Fruit fly (Drosophila melanogaster) whole organism, embryonic: ENCODE results near the gene JMJD5.
A peak's percentile ranks its signal among the peaks of the same experiment; 100 is the strongest.

Source experiments
- Blimp-1 ChIP-seq: fragments of 200-800 bp; sonication (Bioruptor generic); optimal IDR thresholded peaks from 3 replicates; lab custom pipeline; 2018; ENCODE audit warnings: missing biosample characterization, missing genetic modification characterization, mild to moderate bottlenecking, moderate library complexity, missing genetic modification reagents
- CG11093 ChIP-seq: fragments of 200-800 bp; sonication (Bioruptor generic); IDR thresholded peaks from 3 replicates; pipeline ENCODE4 v1.3.6; 2022; ENCODE audit warnings: missing biosample characterization, missing genetic modification characterization
- CG12769 ChIP-seq: fragments of 200-800 bp; sonication (Bioruptor generic); optimal IDR thresholded peaks from 2 replicates; lab custom pipeline; 2019; ENCODE audit warnings: missing biosample characterization, mild to moderate bottlenecking, missing genetic modification characterization, moderate library complexity
- CG14050 ChIP-seq: fragments of 200-800 bp; sonication (Bioruptor generic); IDR thresholded peaks from 3 replicates; pipeline ENCODE4 v1.3.6; 2022; ENCODE audit warnings: missing biosample characterization, missing genetic modification characterization
- CG14710 ChIP-seq: fragments of 200-800 bp; sonication (Bioruptor generic); optimal IDR thresholded peaks from 3 replicates; lab custom pipeline; 2019; ENCODE audit warnings: missing biosample characterization, mild to moderate bottlenecking, missing genetic modification characterization, moderate library complexity
- CG17385 ChIP-seq: fragments of 200-800 bp; sonication (Bioruptor generic); optimal IDR thresholded peaks from 3 replicates; lab custom pipeline; 2018; ENCODE audit warnings: missing biosample characterization, mild to moderate bottlenecking, missing genetic modification characterization
- CG18262 ChIP-seq: fragments of 200-800 bp; optimal IDR thresholded peaks from 3 replicates; lab custom pipeline; 2019; ENCODE audit warnings: missing biosample characterization, mild to moderate bottlenecking, missing genetic modification characterization, moderate library complexity
- CG18476 ChIP-seq: fragments of 200-800 bp; sonication (Bioruptor generic); optimal IDR thresholded peaks from 2 replicates; lab custom pipeline; 2016; ENCODE audit warnings: missing biosample characterization, mild to moderate bottlenecking, missing genetic modification characterization
- CG2199 ChIP-seq: fragments of 200-800 bp; sonication (Bioruptor generic); IDR thresholded peaks from 3 replicates; pipeline ENCODE4 v1.3.6; 2022; ENCODE audit warnings: missing biosample characterization, missing genetic modification characterization
- CG2712 ChIP-seq: fragments of 200-800 bp; optimal IDR thresholded peaks from 3 replicates; lab custom pipeline; 2019; ENCODE audit warnings: missing biosample characterization, mild to moderate bottlenecking, missing genetic modification characterization, moderate library complexity
- CG3163 ChIP-seq: fragments of 200-800 bp; sonication (Bioruptor generic); optimal IDR thresholded peaks from 3 replicates; lab custom pipeline; 2016; ENCODE audit warnings: missing biosample characterization, missing genetic modification characterization
- CG33213 ChIP-seq: fragments of 200-800 bp; sonication (Bioruptor generic); optimal IDR thresholded peaks from 3 replicates; lab custom pipeline; 2016; ENCODE audit warnings: missing biosample characterization, missing genetic modification characterization
- CG34422 ChIP-seq: fragments of 200-800 bp; sonication (Bioruptor generic); IDR thresholded peaks from 3 replicates; pipeline ENCODE4 v1.3.6; 2022; ENCODE audit warnings: missing biosample characterization, missing genetic modification characterization
- CG42726 ChIP-seq: fragments of 200-800 bp; sonication (Bioruptor generic); IDR thresholded peaks from 2 replicates; pipeline ENCODE4 v1.3.6; 2022; ENCODE audit warnings: missing biosample characterization, missing genetic modification characterization; ENCODE audit not compliant: partially characterized antibody
- CG4424 ChIP-seq: fragments of 200-800 bp; sonication (Bioruptor generic); optimal IDR thresholded peaks from 3 replicates; lab custom pipeline; 2016; ENCODE audit warnings: missing biosample characterization, missing genetic modification characterization
- CG5245 ChIP-seq: fragments of 200-800 bp; sonication (Bioruptor generic); optimal IDR thresholded peaks from 3 replicates; lab custom pipeline; 2016; ENCODE audit warnings: missing biosample characterization, missing genetic modification characterization
- CG6175 ChIP-seq: fragments of 200-800 bp; sonication (Bioruptor generic); IDR thresholded peaks from 3 replicates; pipeline ENCODE4 v1.3.6; 2022; ENCODE audit warnings: missing biosample characterization, missing genetic modification characterization
- CG6689 ChIP-seq: fragments of 200-800 bp; sonication (Bioruptor generic); IDR thresholded peaks from 2 replicates; pipeline ENCODE4 v1.3.6; 2022; ENCODE audit warnings: missing biosample characterization, missing genetic modification characterization
- CG6854 ChIP-seq: fragments of 200-800 bp; sonication (Bioruptor generic); optimal IDR thresholded peaks from 3 replicates; lab custom pipeline; 2017; ENCODE audit warnings: missing biosample characterization, mild to moderate bottlenecking, missing genetic modification characterization
- CG7745 ChIP-seq: fragments of 200-800 bp; sonication (Bioruptor generic); optimal IDR thresholded peaks from 2 replicates; lab custom pipeline; 2018; ENCODE audit warnings: missing biosample characterization, mild to moderate bottlenecking, missing genetic modification characterization, moderate library complexity
- CG8290 ChIP-seq, 3 experiments: fragments of 200-800 bp; sonication (Bioruptor generic); optimal IDR thresholded peaks; 2 replicates each; lab custom pipeline; 2016 to 2019; ENCODE audit warnings: missing biosample characterization in 3 of 3, missing genetic modification characterization in 3 of 3, mild to moderate bottlenecking in 2 of 3, moderate library complexity in 1 of 3
- CG8478 ChIP-seq: fragments of >200 bp; optimal IDR thresholded peaks from 2 replicates; lab custom pipeline; 2018
- CG9876 ChIP-seq: fragments of 200-800 bp; sonication (Bioruptor generic); optimal IDR thresholded peaks from 2 replicates; lab custom pipeline; 2016; ENCODE audit warnings: missing biosample characterization, missing genetic modification characterization
- CTCF ChIP-seq: fragments of 200-800 bp; sonication (Bioruptor generic); optimal IDR thresholded peaks from 2 replicates; lab custom pipeline; 2017; ENCODE audit warnings: missing biosample characterization, mild to moderate bottlenecking, missing genetic modification characterization, moderate library complexity
- Lpt ChIP-seq: fragments of >200 bp; optimal IDR thresholded peaks from 2 replicates; lab custom pipeline; 2018; ENCODE audit warnings: missing biosample characterization, missing genetic modification characterization
- Opbp ChIP-seq: fragments of 200-800 bp; sonication (Bioruptor generic); IDR thresholded peaks from 3 replicates; pipeline ENCODE4 v1.3.6; 2022; ENCODE audit warnings: missing biosample characterization, missing genetic modification characterization; ENCODE audit not compliant: partially characterized antibody
- Stat92E ChIP-seq, 3 experiments: fragments of >200 bp in 2 of 3; fragments of 200-800 bp in 1 of 3; sonication (Bioruptor generic) in 1 of 3; optimal IDR thresholded peaks; 2 replicates each; lab custom pipeline; 2017 to 2019; ENCODE audit warnings: missing biosample characterization in 3 of 3, missing genetic modification characterization in 3 of 3, mild to moderate bottlenecking in 1 of 3, moderate library complexity in 1 of 3
- Taf1 ChIP-seq: fragments of 200-800 bp; sonication (Bioruptor generic); IDR thresholded peaks from 2 replicates; pipeline ENCODE4 v1.3.6; 2022; ENCODE audit warnings: missing biosample characterization, missing genetic modification characterization
- Trl ChIP-seq, 3 experiments: fragments of >200 bp in 2 of 3; fragments of 200-800 bp in 1 of 3; sonication (Bioruptor generic) in 1 of 3; optimal IDR thresholded peaks; 2 replicates in 1 of 3; 3 replicates in 2 of 3; lab custom pipeline; 2016 to 2017; ENCODE audit warnings: missing biosample characterization in 1 of 3, missing genetic modification characterization in 1 of 3
- ab ChIP-seq: fragments of 200-800 bp; sonication (Bioruptor generic); optimal IDR thresholded peaks from 2 replicates; lab custom pipeline; 2016; ENCODE audit warnings: missing biosample characterization, missing genetic modification characterization
- bbx ChIP-seq: fragments of 200-800 bp; sonication (Bioruptor generic); IDR thresholded peaks from 2 replicates; pipeline ENCODE4 v1.3.6; 2022; ENCODE audit warnings: missing biosample characterization, missing genetic modification characterization; ENCODE audit not compliant: partially characterized antibody
- dysf ChIP-seq: fragments of 200-800 bp; sonication (Bioruptor generic); IDR thresholded peaks from 3 replicates; pipeline ENCODE4 v1.3.6; 2022; ENCODE audit warnings: missing biosample characterization, missing genetic modification characterization
- eve ChIP-seq, 2 experiments: fragments of >200 bp; optimal IDR thresholded peaks; 2 replicates each; lab custom pipeline; 2017; ENCODE audit warnings: missing biosample characterization in 2 of 2, missing genetic modification characterization in 2 of 2
- fru ChIP-seq: fragments of >200 bp; optimal IDR thresholded peaks from 2 replicates; lab custom pipeline; 2017
- jigr1 ChIP-seq: fragments of 200-800 bp; sonication (Bioruptor generic); IDR thresholded peaks from 3 replicates; pipeline ENCODE4 v1.3.6; 2022; ENCODE audit warnings: missing biosample characterization, missing genetic modification characterization
- jing ChIP-seq: fragments of 200-800 bp; sonication (Bioruptor generic); optimal IDR thresholded peaks from 2 replicates; lab custom pipeline; 2018; ENCODE audit warnings: missing biosample characterization, mild to moderate bottlenecking, missing genetic modification characterization
- ken ChIP-seq: fragments of 200-800 bp; sonication (Bioruptor generic); IDR thresholded peaks from 3 replicates; pipeline ENCODE4 v1.3.6; 2022; ENCODE audit warnings: missing biosample characterization, missing genetic modification characterization
- nau ChIP-seq: fragments of 200-800 bp; sonication (Bioruptor generic); optimal IDR thresholded peaks from 3 replicates; lab custom pipeline; 2017; ENCODE audit warnings: missing biosample characterization, mild to moderate bottlenecking, missing genetic modification characterization, missing genetic modification reagents
- nmo ChIP-seq: fragments of 200-800 bp; sonication (Bioruptor generic); optimal IDR thresholded peaks from 2 replicates; lab custom pipeline; 2018; ENCODE audit warnings: missing biosample characterization, mild to moderate bottlenecking, missing genetic modification characterization, moderate library complexity
- oc ChIP-seq: fragments of 200-800 bp; sonication (Bioruptor generic); optimal IDR thresholded peaks from 2 replicates; lab custom pipeline; 2018; ENCODE audit warnings: missing biosample characterization, mild to moderate bottlenecking, missing genetic modification characterization, moderate library complexity
- pan ChIP-seq, 4 experiments: fragments of >200 bp in 3 of 4; fragments of 200-800 bp in 1 of 4; sonication (Bioruptor generic) in 1 of 4; optimal IDR thresholded peaks in 3 of 4; IDR thresholded peaks in 1 of 4; 2 replicates each; pipeline versions ENCODE4 v1.3.6 to Lab custom; 2017 to 2022; ENCODE audit warnings: missing biosample characterization in 2 of 4, missing genetic modification characterization in 2 of 4, mixed read lengths in 1 of 4
- pzg ChIP-seq: fragments of 200-800 bp; sonication (Bioruptor generic); optimal IDR thresholded peaks from 3 replicates; lab custom pipeline; 2018; ENCODE audit warnings: missing biosample characterization, mild to moderate bottlenecking, missing genetic modification characterization, moderate library complexity
- rib ChIP-seq: fragments of 200-800 bp; sonication (Bioruptor generic); IDR thresholded peaks from 2 replicates; pipeline ENCODE4 v1.3.6; 2022; ENCODE audit warnings: missing biosample characterization, missing genetic modification characterization
- ro ChIP-seq: fragments of 200-800 bp; sonication (Bioruptor generic); IDR thresholded peaks from 2 replicates; pipeline ENCODE4 v1.3.6; 2022; ENCODE audit warnings: missing biosample characterization, missing genetic modification characterization
- shn ChIP-seq: fragments of 200-800 bp; sonication (Bioruptor generic); optimal IDR thresholded peaks from 3 replicates; lab custom pipeline; 2016; ENCODE audit warnings: missing biosample characterization, missing genetic modification characterization
- slp2 ChIP-seq: fragments of 200-800 bp; sonication (Bioruptor generic); optimal IDR thresholded peaks from 2 replicates; lab custom pipeline; 2016; ENCODE audit warnings: missing biosample characterization, missing genetic modification characterization
- stwl ChIP-seq: fragments of 200-800 bp; sonication (Bioruptor generic); optimal IDR thresholded peaks from 3 replicates; lab custom pipeline; 2018; ENCODE audit warnings: missing biosample characterization, mild to moderate bottlenecking, missing genetic modification characterization, moderate library complexity
- zen2 ChIP-seq: fragments of 200-800 bp; sonication (Bioruptor generic); IDR thresholded peaks from 3 replicates; pipeline ENCODE4 v1.3.6; 2022; ENCODE audit warnings: missing biosample characterization, missing genetic modification characterization; ENCODE audit not compliant: partially characterized antibody
- zfh1 ChIP-seq: fragments of 200-800 bp; sonication (Bioruptor generic); IDR thresholded peaks from 3 replicates; pipeline ENCODE4 v1.3.6; 2022; ENCODE audit warnings: missing biosample characterization, missing genetic modification characterization

The JMJD5 gene

dm6 chr3L:837552-838187 is 3.5 kb downstream of the JMJD5 start, which contains the start of the genes CG13901 and CG13887 (continued):
- TF ChIP-seq zfh1 (peak; percentile 88), slp2 (GFP tag; lab: Kevin White, UChicago) (peak; percentile 93), dysf (GFP tag; lab: Robert Waterston, UW) (peak; percentile 90), jing (GFP tag; lab: Kevin White, UChicago) (no peak), CTCF (peak; percentile 54), CG2712 (tag; lab: Kevin White, UChicago) (peak; percentile 92), zen2 (no peak), CG17385 (GFP tag; lab: Kevin White, UChicago) (peak; percentile 82), nmo (peak; percentile 94), Opbp (GFP tag; lab: Robert Waterston, UW) (no peak), CG11093 (GFP tag; lab: Robert Waterston, UW) (peak; percentile 78), ken (GFP tag; lab: Robert Waterston, UW) (peak; percentile 87), CG42726 (GFP tag; lab: Robert Waterston, UW) (no peak), CG7745 (tag; lab: Kevin White, UChicago) (no peak), CG18262 (tag; lab: Kevin White, UChicago) (peak; percentile 88), Trl (optimal IDR thresholded peaks at IDR 0.05; lab: Kevin White, UChicago) (no peak), Trl (GFP tag; optimal IDR thresholded peaks at IDR 0.05; lab: Kevin White, UChicago) (peak; percentile 94), ro (GFP tag; lab: Robert Waterston, UW) (no peak), CG6854 (peak; percentile 70), pan (optimal IDR thresholded peaks at IDR 0.05; lab: Kevin White, UChicago) (no peak), pan (GFP tag; optimal IDR thresholded peaks at IDR 0.05 in 1 of 2, IDR thresholded peaks at IDR 0.05 in 1 of 2) (peak in 1 of 2 experiments; percentile 89), rib (GFP tag; lab: Robert Waterston, UW) (peak; percentile 69), CG33213 (GFP tag; lab: Kevin White, UChicago) (peak; percentile 89), pzg (GFP tag; lab: Kevin White, UChicago) (peak; percentile 84), Blimp-1 (peak; percentile 88), CG14050 (GFP tag; lab: Robert Waterston, UW) (peak; percentile 73; the same call in 2 of the 3 replicates), nau (GFP tag; lab: Kevin White, UChicago) (no peak), CG12769 (tag; lab: Kevin White, UChicago) (peak; percentile 92), Stat92E (GFP tag; optimal IDR thresholded peaks at IDR 0.05; lab: Kevin White, UChicago) (no peak), CG5245 (GFP tag; lab: Kevin White, UChicago) (peak; percentile 72), oc (tag; lab: Kevin White, UChicago) (peak; percentile 82), CG9876 (GFP tag; lab: Kevin White, UChicago) (peak; percentile 85), eve (GFP tag; optimal IDR thresholded peaks at IDR 0.05; lab: Kevin White, UChicago) (no peak), CG18476 (peak; percentile 85), Lpt (no peak), CG4424 (GFP tag; lab: Kevin White, UChicago) (peak; percentile 91), CG6689 (GFP tag; lab: Robert Waterston, UW) (peak; percentile 87), bbx (GFP tag; lab: Robert Waterston, UW) (0 out of 2 replicates have a peak, but pooled peaks have one; percentile 9), CG14710 (tag; lab: Kevin White, UChicago) (peak; percentile 94), stwl (tag; lab: Kevin White, UChicago) (peak; percentile 93), CG3163 (GFP tag; lab: Kevin White, UChicago) (peak; percentile 84), Taf1 (GFP tag; lab: Robert Waterston, UW) (peak; percentile 83), ab (GFP tag; lab: Kevin White, UChicago) (peak; percentile 55), jigr1 (peak; percentile 18; the same call in 1 of the 3 replicates), shn (GFP tag; lab: Kevin White, UChicago) (peak; percentile 93), CG8290 (GFP tag; optimal IDR thresholded peaks at IDR 0.05; lab: Kevin White, UChicago) (peak; percentile 91), CG8290 (tag; optimal IDR thresholded peaks at IDR 0.05; lab: Kevin White, UChicago) (peak; percentile 67 to 84), CG2199 (GFP tag; lab: Robert Waterston, UW) (0 out of 3 replicates have a peak, but pooled peaks have one; percentile 22), CG8478 (lab: Kevin White, UChicago) (no peak), CG34422 (GFP tag; lab: Robert Waterston, UW) (peak; percentile 90), fru (lab: Kevin White, UChicago) (peak; percentile 16), CG6175 (GFP tag; lab: Robert Waterston, UW) (peak; percentile 66; the same call in 2 of the 3 replicates)
